Worm (Caenorhabditis elegans): Measurements from ENCODE around the gene W02B12.16.
A peak's percentile ranks its signal among the peaks of the same experiment; 100 is the strongest.

W02B12.16 gene

DNA sequence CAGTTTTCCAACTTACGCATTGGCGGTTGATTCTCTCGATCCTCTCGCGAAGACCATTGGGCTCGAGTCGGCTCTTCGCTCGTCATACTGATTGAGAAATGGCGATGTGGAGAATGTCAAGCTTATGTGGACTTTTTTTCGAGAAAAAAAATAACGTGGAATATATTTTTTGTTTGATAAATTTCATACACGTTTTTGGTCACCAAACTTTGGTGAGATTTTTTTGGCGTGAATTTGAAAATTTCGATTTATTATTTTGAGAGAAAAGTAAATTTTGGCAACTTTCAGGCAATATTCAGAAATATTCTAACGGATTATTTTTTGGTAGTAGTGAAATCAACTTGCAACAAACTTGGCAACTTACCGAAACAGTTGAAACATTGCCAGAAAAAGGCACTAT is 2.8 kb upstream of the W02B12.16 start, which contains the start of gene W02B12.12:
Gene W02B12.12 (minus strand): TSS at position 101 of the 400 bp plus-strand sequence.
- TF ChIP-seq nhr-25 (tag; optimal IDR thresholded peaks at IDR 0.05) (no peak), ceh-28 (tag; optimal IDR thresholded peaks at IDR 0.05) (no peak), elt-1 (tag; optimal IDR thresholded peaks at IDR 0.05) (no peak), elt-2 (tag; optimal IDR thresholded peaks at IDR 0.05) (no peak), nhr-237 (tag; optimal IDR thresholded peaks at IDR 0.05) (no peak), mdl-1 (tag; optimal IDR thresholded peaks at IDR 0.05) (no peak), aly-2 (tag; optimal IDR thresholded peaks at IDR 0.05) (no peak), elt-3 (tag; optimal IDR thresholded peaks at IDR 0.05) (no peak), ceh-9 (tag; optimal IDR thresholded peaks at IDR 0.05) (no peak), hmg-11 (tag; optimal IDR thresholded peaks at IDR 0.05) (no peak), fkh-2 (tag; optimal IDR thresholded peaks at IDR 0.05) (no peak), nhr-12 (tag; optimal IDR thresholded peaks at IDR 0.05) (no peak), nhr-28 (tag; optimal IDR thresholded peaks at IDR 0.05) (no peak), nhr-11 (tag; optimal IDR thresholded peaks at IDR 0.05) (no peak), egl-5 (tag; optimal IDR thresholded peaks at IDR 0.05) (no peak), ceh-82 (tag; optimal IDR thresholded peaks at IDR 0.05) (no peak), nfya-1 (tag; optimal IDR thresholded peaks at IDR 0.05; ENCODE audit: insufficient read depth) (no peak)

DNA sequence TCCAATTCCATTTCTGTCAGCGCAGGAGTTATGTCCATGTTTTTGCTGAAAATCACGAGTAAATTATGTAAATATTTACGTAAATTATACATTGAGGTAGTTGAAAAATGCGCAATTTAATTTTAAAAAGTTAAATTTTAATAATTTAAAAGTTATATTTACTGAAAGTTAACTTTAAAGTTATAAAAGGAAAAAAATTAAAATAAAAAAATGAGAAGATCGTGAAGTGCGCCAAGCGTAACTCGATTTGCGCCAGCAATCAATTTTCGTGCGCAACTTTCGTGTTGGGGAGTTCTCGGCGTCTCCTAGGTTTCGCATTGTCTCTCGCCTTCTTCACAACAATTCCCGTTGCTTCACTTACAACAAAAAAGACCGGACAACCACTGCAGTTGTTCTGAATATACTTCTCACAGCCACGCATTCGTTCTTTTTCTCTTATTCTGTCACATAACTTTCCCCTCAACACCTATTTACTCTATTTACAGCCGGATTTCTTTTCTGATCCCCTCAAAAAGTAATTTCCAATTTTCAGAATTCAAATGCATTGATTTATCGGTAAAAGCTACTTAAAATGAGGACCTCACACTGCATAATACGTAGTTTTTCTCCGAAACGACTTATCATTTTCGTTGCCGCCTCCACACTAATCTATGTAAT is 2.7 kb downstream of the W02B12.16 start, which contains the start of the genes metl-1 and W02B12.11:
Gene metl-1 (minus strand): TSS at position 51 of the 657 bp plus-strand sequence.
Gene W02B12.11 (plus strand): TSS at position 337 of the 657 bp plus-strand sequence.
- TF ChIP-seq egl-5 (tag; optimal IDR thresholded peaks at IDR 0.05): peak; percentile 36
- peak; percentile 63 for TF ChIP-seq ceh-28 (tag; optimal IDR thresholded peaks at IDR 0.05)
- peak; percentile 86 for TF ChIP-seq nhr-43 (tag; optimal IDR thresholded peaks at IDR 0.05; ENCODE audit: poor library complexity, severe bottlenecking)
- no peak for TF ChIP-seq fkh-10 (GFP tag; optimal IDR thresholded peaks at IDR 0.05)
- TF ChIP-seq mdl-1 (tag; optimal IDR thresholded peaks at IDR 0.05): no peak
- no peak for TF ChIP-seq nfya-1 (tag; optimal IDR thresholded peaks at IDR 0.05; ENCODE audit: insufficient read depth)
- no peak for TF ChIP-seq nhr-11 (tag; optimal IDR thresholded peaks at IDR 0.05)
- no peak for TF ChIP-seq elt-3 (tag; optimal IDR thresholded peaks at IDR 0.05)
- no peak for TF ChIP-seq zag-1 (tag; optimal IDR thresholded peaks at IDR 0.05)
- TF ChIP-seq nhr-237 (tag; optimal IDR thresholded peaks at IDR 0.05): no peak
- TF ChIP-seq elt-1 (tag; optimal IDR thresholded peaks at IDR 0.05): peak; percentile 11
- peak; percentile 62 for TF ChIP-seq jun-1 (tag; optimal IDR thresholded peaks at IDR 0.05)
- TF ChIP-seq unc-62 (GFP tag; optimal IDR thresholded peaks at IDR 0.05): no peak
- TF ChIP-seq pqm-1 (tag; optimal IDR thresholded peaks at IDR 0.05): peak; percentile 26
- TF ChIP-seq R02D3.7 (tag; optimal IDR thresholded peaks at IDR 0.05): peak; percentile 81
- TF ChIP-seq tbx-2 (tag; optimal IDR thresholded peaks at IDR 0.05): peak; percentile 80
- TF ChIP-seq lin-15B (tag; optimal IDR thresholded peaks at IDR 0.05): peak; percentile 69
- peak; percentile 58 for TF ChIP-seq ceh-82 (tag; optimal IDR thresholded peaks at IDR 0.05)
- TF ChIP-seq fos-1 (tag; optimal IDR thresholded peaks at IDR 0.05): no peak
- peak; percentile 44 for TF ChIP-seq skn-1 (tag; optimal IDR thresholded peaks at IDR 0.05)
- no peak for TF ChIP-seq eor-1 (tag; optimal IDR thresholded peaks at IDR 0.05)
- TF ChIP-seq mml-1 (tag; optimal IDR thresholded peaks at IDR 0.05): no peak
- TF ChIP-seq pha-4 (tag; optimal IDR thresholded peaks at IDR 0.05): no peak
- no peak for TF ChIP-seq ztf-11 (tag; optimal IDR thresholded peaks at IDR 0.05)
- no peak for TF ChIP-seq nhr-28 (tag; optimal IDR thresholded peaks at IDR 0.05)
- TF ChIP-seq lin-39 (tag; optimal IDR thresholded peaks at IDR 0.05): peak; percentile 40
- TF ChIP-seq ztf-4 (tag; optimal IDR thresholded peaks at IDR 0.05): no peak
- peak; percentile 65 for TF ChIP-seq lsy-12 (tag; optimal IDR thresholded peaks at IDR 0.05)
- TF ChIP-seq unc-39 (tag; optimal IDR thresholded peaks at IDR 0.05): no peak
- TF ChIP-seq snpc-4 (tag; optimal IDR thresholded peaks at IDR 0.05): no peak
- TF ChIP-seq daf-12 (tag; optimal IDR thresholded peaks at IDR 0.05): no peak
- TF ChIP-seq nhr-77 (tag; optimal IDR thresholded peaks at IDR 0.05): peak; percentile 10
- TF ChIP-seq nhr-12 (tag; optimal IDR thresholded peaks at IDR 0.05): no peak
- peak; percentile 95 for TF ChIP-seq nhr-23 (tag; optimal IDR thresholded peaks at IDR 0.05)
- TF ChIP-seq hmg-11 (tag; optimal IDR thresholded peaks at IDR 0.05): peak; percentile 83
- TF ChIP-seq fkh-2 (tag; optimal IDR thresholded peaks at IDR 0.05): no peak
- TF ChIP-seq ceh-16 (tag; optimal IDR thresholded peaks at IDR 0.05): no peak
- TF ChIP-seq nhr-67 (tag; optimal IDR thresholded peaks at IDR 0.05): no peak
- peak; percentile 60 for TF ChIP-seq nhr-25 (tag; optimal IDR thresholded peaks at IDR 0.05)
- TF ChIP-seq aly-2 (tag; optimal IDR thresholded peaks at IDR 0.05): no peak
- TF ChIP-seq nhr-76 (tag; optimal IDR thresholded peaks at IDR 0.05): no peak
- no peak for TF ChIP-seq egl-27 (tag; optimal IDR thresholded peaks at IDR 0.05)
- peak; percentile 59 for TF ChIP-seq elt-2 (tag; optimal IDR thresholded peaks at IDR 0.05)
- no peak for TF ChIP-seq ceh-9 (tag; optimal IDR thresholded peaks at IDR 0.05)
- TF ChIP-seq ama-1 (optimal IDR thresholded peaks at IDR 0.05): no peak
- TF ChIP-seq ZK546.5 (tag; optimal IDR thresholded peaks at IDR 0.05): no peak
- TF ChIP-seq sea-2 (GFP tag; optimal IDR thresholded peaks at IDR 0.05): no peak
